Worm (Caenorhabditis elegans): Measurements from ENCODE around the gene nud-1.
"Not testable (repeated sequence)": the region's sequence is repeated elsewhere in the genome, so short reads cannot be mapped to it uniquely, and the experiment has no call there.

DNA sequence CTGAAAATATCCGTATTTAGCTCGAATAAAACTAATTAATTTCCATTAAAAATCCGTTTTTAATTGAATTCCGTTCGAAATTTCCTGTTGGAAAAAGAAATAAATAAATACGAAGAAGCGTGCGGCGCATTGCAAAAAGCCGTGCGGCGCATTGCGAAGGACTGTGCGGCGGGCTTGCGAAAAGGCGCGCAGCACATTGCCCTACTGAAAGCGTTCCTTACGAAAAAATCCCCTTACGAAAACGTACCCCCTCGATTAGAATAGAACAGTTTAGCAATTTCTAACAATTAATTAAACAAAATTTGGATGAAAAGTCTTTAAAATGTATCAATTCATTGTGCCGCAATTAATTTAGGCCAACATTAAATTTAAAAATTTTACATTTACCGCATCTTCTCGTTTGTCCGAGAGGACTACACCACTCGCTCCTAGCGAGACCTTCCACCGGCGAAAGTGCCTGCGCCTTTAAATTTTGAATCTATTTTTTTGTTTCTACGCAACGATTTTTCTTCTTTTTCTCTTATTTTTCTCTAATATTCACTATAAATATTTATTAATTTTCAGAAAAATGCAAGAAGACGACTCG, 44.9 kb upstream of the nud-1 start, which contains the start of gene npp-18:
- TF ChIP-seq nhr-77 (tag; optimal IDR thresholded peaks at IDR 0.05); R02D3.7 (tag; optimal IDR thresholded peaks at IDR 0.05); unc-62 (GFP tag; optimal IDR thresholded peaks at IDR 0.05); elt-3 (tag; optimal IDR thresholded peaks at IDR 0.05); ZK546.5 (tag; optimal IDR thresholded peaks at IDR 0.05): not testable (repeated sequence)

Measured in whole organism, L2 larva.